Fruit fly (Drosophila melanogaster) whole organism, embryonic: ENCODE results near the gene CG14153.

Experiments used
- B-H2 ChIP-seq: fragments of 200-800 bp; sonication (Bioruptor generic); optimal IDR thresholded peaks from 2 replicates; lab custom pipeline; 2018; ENCODE audit warnings: missing biosample characterization, mild to moderate bottlenecking, missing genetic modification characterization
- CG10147 ChIP-seq: fragments of 200-800 bp; sonication (Bioruptor generic); optimal IDR thresholded peaks from 2 replicates; lab custom pipeline; 2019; ENCODE audit warnings: missing biosample characterization, mild to moderate bottlenecking, missing genetic modification characterization, moderate library complexity
- CG10209 ChIP-seq: fragments of 200-800 bp; sonication (Bioruptor generic); optimal IDR thresholded peaks from 3 replicates; lab custom pipeline; 2017; ENCODE audit warnings: missing biosample characterization, mild to moderate bottlenecking, missing genetic modification characterization, missing genetic modification reagents
- CG11560 ChIP-seq: fragments of 200-800 bp; sonication (Bioruptor generic); IDR thresholded peaks from 3 replicates; pipeline ENCODE4 v1.3.6; 2022; ENCODE audit warnings: missing biosample characterization, missing genetic modification characterization
- CG12219 ChIP-seq: fragments of 200-800 bp; sonication (Bioruptor generic); optimal IDR thresholded peaks from 3 replicates; lab custom pipeline; 2018; ENCODE audit warnings: missing biosample characterization, mild to moderate bottlenecking, missing genetic modification characterization
- CG12236 ChIP-seq: fragments of 200-800 bp; sonication (Bioruptor generic); optimal IDR thresholded peaks from 2 replicates; lab custom pipeline; 2016; ENCODE audit warnings: missing biosample characterization, missing genetic modification characterization
- CG13296 ChIP-seq: fragments of 200-800 bp; sonication (Bioruptor generic); optimal IDR thresholded peaks from 3 replicates; lab custom pipeline; 2018; ENCODE audit warnings: missing biosample characterization, mild to moderate bottlenecking, missing genetic modification characterization
- CG16815 ChIP-seq: fragments of 200-800 bp; sonication (Bioruptor generic); optimal IDR thresholded peaks from 3 replicates; lab custom pipeline; 2017; ENCODE audit warnings: missing biosample characterization, mild to moderate bottlenecking, missing genetic modification characterization
- CG17359 ChIP-seq: fragments of 200-800 bp; sonication (Bioruptor generic); optimal IDR thresholded peaks from 3 replicates; lab custom pipeline; 2018; ENCODE audit warnings: missing biosample characterization, mild to moderate bottlenecking, missing genetic modification characterization, moderate library complexity
- CG17612 ChIP-seq: fragments of 200-800 bp; sonication (Bioruptor generic); IDR thresholded peaks from 2 replicates; pipeline ENCODE4 v1.3.6; 2022; ENCODE audit warnings: missing biosample characterization, missing genetic modification characterization
- CG17802 ChIP-seq: fragments of 200-800 bp; sonication (Bioruptor generic); optimal IDR thresholded peaks from 2 replicates; lab custom pipeline; 2018; ENCODE audit warnings: missing biosample characterization, mild to moderate bottlenecking, missing genetic modification characterization, moderate library complexity
- CG17829 ChIP-seq: fragments of 200-800 bp; optimal IDR thresholded peaks from 2 replicates; lab custom pipeline; 2019; ENCODE audit warnings: missing biosample characterization, mild to moderate bottlenecking, missing genetic modification characterization, moderate library complexity
- CG18619 ChIP-seq: fragments of 200-800 bp; sonication (Bioruptor generic); optimal IDR thresholded peaks from 3 replicates; lab custom pipeline; 2017; ENCODE audit warnings: missing biosample characterization, mild to moderate bottlenecking, missing genetic modification characterization
- CG2678 ChIP-seq: fragments of 200-800 bp; sonication (Bioruptor generic); optimal IDR thresholded peaks from 3 replicates; lab custom pipeline; 2019; ENCODE audit warnings: missing biosample characterization, mild to moderate bottlenecking, missing genetic modification characterization, moderate library complexity
- CG30020 ChIP-seq: fragments of 200-800 bp; optimal IDR thresholded peaks from 2 replicates; lab custom pipeline; 2019; ENCODE audit warnings: missing biosample characterization, mild to moderate bottlenecking, missing genetic modification characterization, moderate library complexity
- CG31365 ChIP-seq: fragments of 200-800 bp; sonication (Bioruptor generic); optimal IDR thresholded peaks from 2 replicates; lab custom pipeline; 2018; ENCODE audit warnings: missing biosample characterization, mild to moderate bottlenecking, missing genetic modification characterization
- CG31388 ChIP-seq: fragments of 200-800 bp; sonication (Bioruptor generic); optimal IDR thresholded peaks from 2 replicates; lab custom pipeline; 2016; ENCODE audit warnings: missing biosample characterization, missing genetic modification characterization
- CG34224 ChIP-seq: fragments of 200-800 bp; sonication (Bioruptor generic); IDR thresholded peaks from 3 replicates; pipeline ENCODE4 v1.3.6; 2022; ENCODE audit warnings: missing biosample characterization, missing genetic modification characterization; ENCODE audit not compliant: partially characterized antibody
- CG4854 ChIP-seq: fragments of 200-800 bp; sonication (Bioruptor generic); optimal IDR thresholded peaks from 2 replicates; lab custom pipeline; 2016; ENCODE audit warnings: missing biosample characterization, missing genetic modification characterization, inconsistent platforms
- CG6689 ChIP-seq: fragments of 200-800 bp; sonication (Bioruptor generic); IDR thresholded peaks from 2 replicates; pipeline ENCODE4 v1.3.6; 2022; ENCODE audit warnings: missing biosample characterization, missing genetic modification characterization
- CG7357 ChIP-seq: fragments of 200-800 bp; sonication (Bioruptor generic); IDR thresholded peaks from 3 replicates; pipeline ENCODE4 v1.3.6; 2022; ENCODE audit warnings: missing biosample characterization, missing genetic modification characterization
- CG8359 ChIP-seq: fragments of 200-800 bp; sonication (Bioruptor generic); optimal IDR thresholded peaks from 2 replicates; lab custom pipeline; 2017; ENCODE audit warnings: missing biosample characterization, mild to moderate bottlenecking, missing genetic modification characterization, borderline replicate concordance
- CG9609 ChIP-seq: fragments of 200-800 bp; sonication (Bioruptor generic); optimal IDR thresholded peaks from 3 replicates; lab custom pipeline; 2016; ENCODE audit warnings: missing biosample characterization, missing genetic modification characterization
- CTCF ChIP-seq: fragments of 200-800 bp; sonication (Bioruptor generic); optimal IDR thresholded peaks from 2 replicates; lab custom pipeline; 2017; ENCODE audit warnings: missing biosample characterization, mild to moderate bottlenecking, missing genetic modification characterization, moderate library complexity
- CrebB ChIP-seq: fragments of 200-800 bp; sonication (Bioruptor generic); optimal IDR thresholded peaks from 3 replicates; lab custom pipeline; 2018; ENCODE audit warnings: missing biosample characterization, mild to moderate bottlenecking, missing genetic modification characterization
- Dp ChIP-seq: fragments of 200-800 bp; sonication (Bioruptor generic); optimal IDR thresholded peaks from 2 replicates; lab custom pipeline; 2018; ENCODE audit warnings: missing biosample characterization, mild to moderate bottlenecking, missing genetic modification characterization, moderate library complexity
- Dref ChIP-seq: fragments of 200-800 bp; sonication (Bioruptor generic); IDR thresholded peaks from 2 replicates; pipeline ENCODE4 v1.3.6; 2022; ENCODE audit warnings: missing biosample characterization, missing genetic modification characterization
- Fer2 ChIP-seq: fragments of 200-800 bp; sonication (Bioruptor generic); optimal IDR thresholded peaks from 2 replicates; lab custom pipeline; 2018; ENCODE audit warnings: missing biosample characterization, mild to moderate bottlenecking, missing genetic modification characterization, moderate library complexity
- Hr3 ChIP-seq: fragments of 200-800 bp; sonication (Bioruptor generic); optimal IDR thresholded peaks from 3 replicates; lab custom pipeline; 2016; ENCODE audit warnings: missing biosample characterization, missing genetic modification characterization
- Scr ChIP-seq: fragments of 200-800 bp; sonication (Bioruptor generic); IDR thresholded peaks from 2 replicates; pipeline ENCODE4 v1.3.6; 2022; ENCODE audit warnings: missing biosample characterization, missing genetic modification characterization; ENCODE audit not compliant: partially characterized antibody
- Taf1 ChIP-seq: fragments of 200-800 bp; sonication (Bioruptor generic); IDR thresholded peaks from 2 replicates; pipeline ENCODE4 v1.3.6; 2022; ENCODE audit warnings: missing biosample characterization, missing genetic modification characterization
- Tbp ChIP-seq: fragments of >200 bp; optimal IDR thresholded peaks from 2 replicates; lab custom pipeline; 2018; ENCODE audit warnings: missing biosample characterization, missing genetic modification characterization
- aop ChIP-seq: fragments of 200-800 bp; sonication (Bioruptor generic); IDR thresholded peaks from 2 replicates; pipeline ENCODE4 v1.3.6; 2022; ENCODE audit warnings: missing biosample characterization, missing genetic modification characterization
- cg ChIP-seq: fragments of 200-800 bp; sonication (Bioruptor generic); optimal IDR thresholded peaks from 3 replicates; lab custom pipeline; 2019; ENCODE audit warnings: missing biosample characterization, mild to moderate bottlenecking, missing genetic modification characterization, moderate library complexity
- chm ChIP-seq: fragments of 200-800 bp; sonication (Bioruptor generic); IDR thresholded peaks from 2 replicates; pipeline ENCODE4 v1.3.6; 2022; ENCODE audit warnings: missing biosample characterization, missing genetic modification characterization
- da ChIP-seq: fragments of 200-800 bp; sonication (Bioruptor generic); optimal IDR thresholded peaks from 2 replicates; lab custom pipeline; 2016; ENCODE audit warnings: missing biosample characterization, missing genetic modification characterization
- dysf ChIP-seq: fragments of 200-800 bp; sonication (Bioruptor generic); IDR thresholded peaks from 3 replicates; pipeline ENCODE4 v1.3.6; 2022; ENCODE audit warnings: missing biosample characterization, missing genetic modification characterization
- ems ChIP-seq: fragments of 200-800 bp; sonication (Bioruptor generic); optimal IDR thresholded peaks from 3 replicates; lab custom pipeline; 2016; ENCODE audit warnings: missing biosample characterization, missing genetic modification characterization
- fd64A ChIP-seq: fragments of 200-800 bp; sonication (Bioruptor generic); optimal IDR thresholded peaks from 3 replicates; lab custom pipeline; 2018; ENCODE audit warnings: missing biosample characterization, mild to moderate bottlenecking, missing genetic modification characterization
- gce ChIP-seq: fragments of 200-800 bp; sonication (Bioruptor generic); IDR thresholded peaks from 3 replicates; pipeline ENCODE4 v1.3.6; 2022; ENCODE audit warnings: missing biosample characterization, missing genetic modification characterization
- gem ChIP-seq: fragments of 200-800 bp; sonication (Bioruptor generic); optimal IDR thresholded peaks from 2 replicates; lab custom pipeline; 2019; ENCODE audit warnings: missing biosample characterization, mild to moderate bottlenecking, missing genetic modification characterization, moderate library complexity
- gfzf ChIP-seq: fragments of 200-800 bp; sonication (Bioruptor generic); optimal IDR thresholded peaks from 2 replicates; lab custom pipeline; 2016; ENCODE audit warnings: missing biosample characterization, mild to moderate bottlenecking, missing genetic modification characterization, moderate library complexity
- maf-S ChIP-seq: fragments of 200-800 bp; sonication (Bioruptor generic); optimal IDR thresholded peaks from 2 replicates; lab custom pipeline; 2016; ENCODE audit warnings: missing biosample characterization, missing genetic modification characterization
- mld ChIP-seq: fragments of 200-800 bp; sonication (Bioruptor generic); IDR thresholded peaks from 3 replicates; pipeline ENCODE4 v1.3.6; 2022; ENCODE audit warnings: missing biosample characterization, missing genetic modification characterization; ENCODE audit not compliant: partially characterized antibody
- nom ChIP-seq: fragments of 200-800 bp; sonication (Bioruptor generic); optimal IDR thresholded peaks from 2 replicates; lab custom pipeline; 2017; ENCODE audit warnings: missing biosample characterization, missing genetic modification characterization, mild to moderate bottlenecking, moderate library complexity, missing genetic modification reagents
- p53 ChIP-seq: fragments of 200-800 bp; sonication (Bioruptor generic); optimal IDR thresholded peaks from 2 replicates; lab custom pipeline; 2016; ENCODE audit warnings: missing biosample characterization, missing genetic modification characterization
- pb ChIP-seq: fragments of 200-800 bp; sonication (Bioruptor generic); optimal IDR thresholded peaks from 3 replicates; lab custom pipeline; 2016; ENCODE audit warnings: missing biosample characterization, missing genetic modification characterization
- scrt ChIP-seq: fragments of 200-800 bp; sonication (Bioruptor generic); optimal IDR thresholded peaks from 2 replicates; lab custom pipeline; 2018; ENCODE audit warnings: missing biosample characterization, mild to moderate bottlenecking, missing genetic modification characterization, moderate library complexity
- sqz ChIP-seq: fragments of 200-800 bp; sonication (Bioruptor generic); optimal IDR thresholded peaks from 3 replicates; lab custom pipeline; 2018; ENCODE audit warnings: missing biosample characterization, mild to moderate bottlenecking, missing genetic modification characterization
- sug ChIP-seq: fragments of 200-800 bp; optimal IDR thresholded peaks from 2 replicates; lab custom pipeline; 2019; ENCODE audit warnings: missing biosample characterization, mild to moderate bottlenecking, missing genetic modification characterization, moderate library complexity

CG14153 gene

dm6 chr3L:10664511-10665062, 21.3 kb downstream of the CG14153 start, which contains the start of gene simj (continued):
- TF ChIP-seq fd64A (GFP tag; lab: Kevin White, UChicago) (peak; percentile 50), maf-S (GFP tag; lab: Kevin White, UChicago) (no peak), CG10209 (peak; percentile 51), CG17359 (tag; lab: Kevin White, UChicago) (peak; percentile 29), CG16815 (GFP tag; lab: Kevin White, UChicago) (no peak), gfzf (peak; percentile 98), CG7357 (GFP tag; lab: Robert Waterston, UW) (no peak), gce (GFP tag; lab: Robert Waterston, UW) (peak; percentile 35; the same call in 1 of the 3 replicates), CG34224 (GFP tag; lab: Robert Waterston, UW) (peak; percentile 90), CG13296 (GFP tag; lab: Kevin White, UChicago) (peak; percentile 54), p53 (GFP tag; lab: Kevin White, UChicago) (peak; percentile 53), pb (GFP tag; lab: Kevin White, UChicago) (peak; percentile 10), CG17612 (no peak), nom (peak; percentile 72), CG2678 (tag; lab: Kevin White, UChicago) (peak; percentile 44), CTCF (GFP tag; lab: Kevin White, UChicago) (peak; percentile 71), CG30020 (peak; percentile 16), sqz (GFP tag; lab: Kevin White, UChicago) (peak; percentile 67), CG9609 (GFP tag; lab: Kevin White, UChicago) (no peak), Dref (GFP tag; lab: Robert Waterston, UW) (no peak; the same call in none of the 2 replicates), CG12219 (GFP tag; lab: Kevin White, UChicago) (peak; percentile 46), Taf1 (no peak; the same call in 1 of the 2 replicates), Tbp (GFP tag; lab: Kevin White, UChicago) (peak; percentile 32), CG31388 (GFP tag; lab: Kevin White, UChicago) (no peak), Dp (peak; percentile 81), CG17829 (peak; percentile 84), CG4854 (GFP tag; lab: Kevin White, UChicago) (no peak), mld (peak; percentile 69; the same call in 1 of the 3 replicates), CG11560 (tag; lab: Robert Waterston, UW) (no peak), aop (GFP tag; lab: Robert Waterston, UW) (no peak), CrebB (tag; lab: Kevin White, UChicago) (peak; percentile 58), sug (peak; percentile 64), B-H2 (GFP tag; lab: Kevin White, UChicago) (peak; percentile 87), chm (peak; percentile 95), Fer2 (tag; lab: Kevin White, UChicago) (no peak), CG31365 (tag; lab: Kevin White, UChicago) (peak; percentile 58), CG6689 (GFP tag; lab: Robert Waterston, UW) (0 out of 2 replicates have a peak, but pooled peaks have one; percentile 6), dysf (GFP tag; lab: Robert Waterston, UW) (0 out of 3 replicates have a peak, but pooled peaks have one; percentile 9), CG17802 (no peak), Hr3 (GFP tag; lab: Kevin White, UChicago) (no peak), CG12236 (GFP tag; lab: Kevin White, UChicago) (peak; percentile 21), CG8359 (GFP tag; lab: Kevin White, UChicago) (peak; percentile 31), Scr (GFP tag; lab: Robert Waterston, UW) (peak; percentile 87), gem (tag; lab: Kevin White, UChicago) (peak; percentile 8), da (GFP tag; lab: Kevin White, UChicago) (no peak), cg (GFP tag; lab: Kevin White, UChicago) (peak; percentile 94), scrt (GFP tag; lab: Kevin White, UChicago) (peak; percentile 68), CG10147 (GFP tag; lab: Kevin White, UChicago) (peak; percentile 2), ems (GFP tag; lab: Kevin White, UChicago) (no peak), CG18619 (GFP tag; lab: Kevin White, UChicago) (no peak)
